Worm (Caenorhabditis elegans): ENCODE results near the gene T22F3.10.
A peak's percentile ranks its signal among the peaks of the same experiment; 100 is the strongest.

DNA sequence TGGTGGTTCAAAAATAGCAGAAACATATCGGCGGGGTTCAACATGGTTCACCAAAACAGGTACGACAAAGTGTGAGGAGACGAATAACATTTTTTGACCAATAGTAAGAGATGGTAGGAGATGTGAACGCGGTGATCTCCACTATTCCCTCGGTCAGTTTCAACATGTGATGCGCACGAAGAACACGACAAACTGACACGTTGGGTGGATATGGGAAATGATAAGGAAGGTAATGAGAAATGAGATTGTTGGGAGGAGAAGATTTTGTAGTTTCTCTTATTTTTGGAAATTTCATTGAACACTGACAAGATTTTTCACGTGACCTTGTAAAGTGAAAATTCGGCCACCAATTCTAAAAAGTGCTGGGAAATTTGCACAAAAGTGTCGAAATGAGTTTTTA is 845 bp downstream of the T22F3.10 start:
- no peak for TF ChIP-seq cey-2 (tag; optimal IDR thresholded peaks at IDR 0.05; ENCODE audit: borderline replicate concordance, insufficient read depth)
- no peak for TF ChIP-seq ceh-82 (tag; optimal IDR thresholded peaks at IDR 0.05)
- TF ChIP-seq nhr-28 (tag; optimal IDR thresholded peaks at IDR 0.05): peak; percentile 93
- no peak for TF ChIP-seq snpc-4 (tag; optimal IDR thresholded peaks at IDR 0.05)
- no peak for TF ChIP-seq pha-4 (GFP tag; IDR thresholded peaks at IDR 0.05)
- no peak for TF ChIP-seq pha-4 (tag; optimal IDR thresholded peaks at IDR 0.05)
- no peak for TF ChIP-seq ama-1 (optimal IDR thresholded peaks at IDR 0.05)
- TF ChIP-seq daf-12 (tag; optimal IDR thresholded peaks at IDR 0.05): no peak
- no peak for TF ChIP-seq unc-62 (GFP tag; optimal IDR thresholded peaks at IDR 0.05 in 1 of 2)
- TF ChIP-seq unc-62 (tag; optimal IDR thresholded peaks at IDR 0.05): no peak

All from whole organism, L4 larva.